Worm (Caenorhabditis elegans) whole organism, L4/young adult: ENCODE results near the gene F31A3.3.

ENCODE experiments used
- dao-5 ChIP-seq: sonication (generic microtip); optimal IDR thresholded peaks from 2 replicates; lab custom pipeline; 2016; ENCODE audit warnings: missing genotype, missing genetic modification characterization, moderate library complexity, missing compliant biosample characterization
- him-1 ChIP-seq: sonication (generic microtip); optimal IDR thresholded peaks from 2 replicates; lab custom pipeline; 2016; ENCODE audit warnings: missing genotype, missing genetic modification reagents, missing genetic modification characterization, missing compliant biosample characterization

DNA sequence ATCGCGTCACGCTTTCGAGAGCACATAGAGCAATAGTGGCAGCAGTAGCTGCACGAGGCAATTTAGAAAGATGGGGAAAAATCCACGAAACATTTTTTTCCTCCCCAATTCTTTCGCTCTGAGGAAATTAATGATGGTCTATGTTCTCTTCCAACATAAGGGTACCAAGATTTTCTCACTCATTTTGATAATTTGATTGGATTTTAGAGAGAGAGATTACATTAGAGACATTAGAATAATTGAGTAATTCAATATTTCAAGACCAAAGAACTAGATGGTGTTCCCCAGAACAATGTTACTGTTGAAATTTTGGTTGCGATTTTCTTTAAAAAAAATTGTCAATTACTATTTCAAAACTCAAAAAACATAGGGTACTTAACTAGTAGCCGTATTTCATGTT is 12.4 kb downstream of the F31A3.3 start:
- TF ChIP-seq dao-5 (tag; lab: Kevin White, UChicago) (no peak), him-1 (tag; lab: Kevin White, UChicago) (no peak)
